Worm (Caenorhabditis elegans) whole organism, L3 larva: ENCODE results near the gene ugt-52.

Experiments
- R02D3.7 ChIP-seq: fragments of 150-350 bp; optimal IDR thresholded peaks from 2 replicates; lab custom pipeline; 2014; ENCODE audit warnings: missing biosample characterization, missing genetic modification characterization
- ZK546.5 ChIP-seq: sonication (generic microtip); optimal IDR thresholded peaks from 2 replicates; lab custom pipeline; 2017; ENCODE audit warnings: missing biosample characterization, missing genetic modification characterization
- aly-2 ChIP-seq: fragments of 150-350 bp; optimal IDR thresholded peaks from 2 replicates; lab custom pipeline; 2014; ENCODE audit warnings: missing biosample characterization, missing genetic modification characterization
- ama-1 ChIP-seq: fragments of 150-350 bp; optimal IDR thresholded peaks from 2 replicates; lab custom pipeline; 2018
- ceh-16 ChIP-seq: sonication (generic microtip); optimal IDR thresholded peaks from 2 replicates; lab custom pipeline; 2017; ENCODE audit warnings: missing biosample characterization, missing genetic modification characterization
- ceh-28 ChIP-seq: fragments of 150-350 bp; optimal IDR thresholded peaks from 2 replicates; lab custom pipeline; 2014; ENCODE audit warnings: missing biosample characterization, missing genetic modification reagents, missing genetic modification characterization
- ceh-82 ChIP-seq: fragments of 150-350 bp; optimal IDR thresholded peaks from 2 replicates; lab custom pipeline; 2014; ENCODE audit warnings: missing biosample characterization, missing genetic modification characterization
- ceh-9 ChIP-seq: sonication (generic microtip); optimal IDR thresholded peaks from 2 replicates; lab custom pipeline; 2018; ENCODE audit warnings: missing biosample characterization, missing genetic modification characterization
- daf-12 ChIP-seq: fragments of 150-350 bp; optimal IDR thresholded peaks from 2 replicates; lab custom pipeline; 2014; ENCODE audit warnings: missing biosample characterization, missing genetic modification reagents, missing genetic modification characterization
- egl-5 ChIP-seq: fragments of 150-350 bp; optimal IDR thresholded peaks from 2 replicates; lab custom pipeline; 2017; ENCODE audit warnings: missing biosample characterization, missing genetic modification reagents, missing genetic modification characterization, inconsistent platforms
- elt-1 ChIP-seq: fragments of 150-350 bp; optimal IDR thresholded peaks from 2 replicates; lab custom pipeline; 2014; ENCODE audit warnings: missing biosample characterization, missing genetic modification characterization
- elt-2 ChIP-seq: sonication (generic microtip); optimal IDR thresholded peaks from 2 replicates; lab custom pipeline; 2016; ENCODE audit warnings: missing genetic modification reagents, mild to moderate bottlenecking, missing genetic modification characterization, missing compliant biosample characterization
- eor-1 ChIP-seq, 2 experiments: fragments of 150-350 bp; optimal IDR thresholded peaks; 2 replicates each; lab custom pipeline; 2014 to 2018; ENCODE audit warnings: missing biosample characterization in 2 of 2, missing genetic modification characterization in 2 of 2
- fkh-10 ChIP-seq: sonication (generic microtip); optimal IDR thresholded peaks from 2 replicates; lab custom pipeline; 2017; ENCODE audit warnings: missing biosample characterization, missing genetic modification reagents, missing genetic modification characterization
- fkh-2 ChIP-seq: fragments of 150-350 bp; optimal IDR thresholded peaks from 2 replicates; lab custom pipeline; 2014; ENCODE audit warnings: missing biosample characterization, missing genetic modification reagents, missing genetic modification characterization
- fos-1 ChIP-seq: fragments of 150-350 bp; optimal IDR thresholded peaks from 2 replicates; lab custom pipeline; 2014; ENCODE audit warnings: missing biosample characterization, missing genetic modification characterization
- hmg-11 ChIP-seq: sonication (generic microtip); optimal IDR thresholded peaks from 2 replicates; lab custom pipeline; 2016; ENCODE audit warnings: missing genetic modification characterization, missing compliant biosample characterization
- jun-1 ChIP-seq: fragments of 150-350 bp; optimal IDR thresholded peaks from 2 replicates; lab custom pipeline; 2014; ENCODE audit warnings: missing biosample characterization, missing genetic modification reagents, missing genetic modification characterization
- lin-39 ChIP-seq: fragments of 150-350 bp; optimal IDR thresholded peaks from 2 replicates; lab custom pipeline; 2018; ENCODE audit warnings: missing biosample characterization, missing genetic modification reagents, missing genetic modification characterization
- lsy-12 ChIP-seq: sonication (generic microtip); optimal IDR thresholded peaks from 2 replicates; lab custom pipeline; 2016; ENCODE audit warnings: mild to moderate bottlenecking, missing genetic modification characterization, missing compliant biosample characterization
- mdl-1 ChIP-seq: fragments of 150-350 bp; optimal IDR thresholded peaks from 2 replicates; lab custom pipeline; 2014; ENCODE audit warnings: missing biosample characterization, missing genetic modification characterization
- mml-1 ChIP-seq: fragments of 150-350 bp; sonication (generic microtip); optimal IDR thresholded peaks from 3 replicates; lab custom pipeline; 2014; ENCODE audit warnings: missing biosample characterization, missing genetic modification characterization
- nfya-1 ChIP-seq: sonication (generic microtip); optimal IDR thresholded peaks from 2 replicates; lab custom pipeline; 2017; ENCODE audit warnings: missing genetic modification characterization, mild to moderate bottlenecking, missing compliant biosample characterization, antibody characterized with exemption, moderate library complexity; ENCODE audit not compliant: insufficient read depth
- nhr-11 ChIP-seq: fragments of 150-350 bp; optimal IDR thresholded peaks from 2 replicates; lab custom pipeline; 2014; ENCODE audit warnings: missing biosample characterization, missing genetic modification characterization
- nhr-12 ChIP-seq: fragments of 150-350 bp; optimal IDR thresholded peaks from 2 replicates; lab custom pipeline; 2014; ENCODE audit warnings: missing biosample characterization, missing genetic modification characterization
- nhr-23 ChIP-seq: fragments of 150-350 bp; optimal IDR thresholded peaks from 2 replicates; lab custom pipeline; 2014; ENCODE audit warnings: missing biosample characterization, missing genetic modification reagents, missing genetic modification characterization
- nhr-237 ChIP-seq: fragments of 150-350 bp; optimal IDR thresholded peaks from 2 replicates; lab custom pipeline; 2014; ENCODE audit warnings: missing biosample characterization, missing genetic modification characterization
- nhr-25 ChIP-seq: sonication (generic microtip); optimal IDR thresholded peaks from 2 replicates; lab custom pipeline; 2017; ENCODE audit warnings: missing biosample characterization, missing genetic modification characterization
- nhr-28 ChIP-seq: fragments of 150-350 bp; optimal IDR thresholded peaks from 2 replicates; lab custom pipeline; 2014; ENCODE audit warnings: missing biosample characterization, missing genetic modification characterization
- nhr-43 ChIP-seq: sonication (generic microtip); optimal IDR thresholded peaks from 2 replicates; lab custom pipeline; 2016; ENCODE audit warnings: mild to moderate bottlenecking, missing genetic modification characterization, missing compliant biosample characterization; ENCODE audit not compliant: poor library complexity, severe bottlenecking
- nhr-67 ChIP-seq: fragments of 150-350 bp; optimal IDR thresholded peaks from 2 replicates; lab custom pipeline; 2014; ENCODE audit warnings: missing biosample characterization, missing genetic modification characterization
- pha-4 ChIP-seq: fragments of 150-350 bp; optimal IDR thresholded peaks from 2 replicates; lab custom pipeline; 2014; ENCODE audit warnings: missing biosample characterization, missing genetic modification reagents, missing genetic modification characterization
- pqm-1 ChIP-seq: fragments of 150-350 bp; optimal IDR thresholded peaks from 2 replicates; lab custom pipeline; 2017; ENCODE audit warnings: missing biosample characterization, missing genetic modification characterization, inconsistent platforms
- skn-1 ChIP-seq: fragments of 150-350 bp; optimal IDR thresholded peaks from 2 replicates; lab custom pipeline; 2014; ENCODE audit warnings: missing biosample characterization, missing genetic modification characterization
- snpc-4 ChIP-seq: fragments of 150-350 bp; optimal IDR thresholded peaks from 2 replicates; lab custom pipeline; 2014; ENCODE audit warnings: missing biosample characterization, missing genetic modification characterization
- unc-39 ChIP-seq: sonication (generic microtip); optimal IDR thresholded peaks from 4 replicates; lab custom pipeline; 2017; ENCODE audit warnings: missing biosample characterization, missing genetic modification characterization
- unc-62 ChIP-seq: fragments of 150-350 bp; sonication (generic microtip); optimal IDR thresholded peaks from 4 replicates; lab custom pipeline; 2014; ENCODE audit warnings: missing biosample characterization, missing genetic modification reagents, missing genetic modification characterization
- zag-1 ChIP-seq: fragments of 150-350 bp; optimal IDR thresholded peaks from 2 replicates; lab custom pipeline; 2014; ENCODE audit warnings: missing biosample characterization, missing genetic modification characterization
- ztf-11 ChIP-seq: fragments of 150-350 bp; optimal IDR thresholded peaks from 2 replicates; lab custom pipeline; 2014; ENCODE audit warnings: missing biosample characterization, missing genetic modification characterization
- ztf-4 ChIP-seq: fragments of 150-350 bp; optimal IDR thresholded peaks from 2 replicates; lab custom pipeline; 2014; ENCODE audit warnings: missing biosample characterization, missing genetic modification characterization

The ugt-52 gene

DNA sequence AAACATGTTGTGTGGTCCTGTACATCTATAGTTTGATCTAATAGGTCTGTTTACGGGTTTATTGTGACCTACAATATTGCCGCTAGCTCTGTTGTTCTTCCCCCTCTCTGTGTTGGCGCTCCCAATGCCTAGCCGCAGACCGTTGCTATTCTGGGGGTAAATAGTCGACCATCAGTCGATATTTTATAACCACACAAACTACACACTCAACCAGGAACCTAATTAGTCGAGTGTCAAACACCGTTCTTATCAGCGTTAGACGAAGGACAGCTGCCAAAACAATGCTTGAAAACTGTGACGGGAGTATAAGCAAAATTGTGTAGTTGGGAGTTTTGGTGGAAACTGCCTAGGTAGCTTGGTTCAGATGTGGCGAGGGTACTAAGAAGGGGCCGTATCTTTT, 3.8 kb downstream of the ugt-52 start:
- TF ChIP-seq unc-39 (tag; lab: Kevin White, UChicago) = no peak
- no peak for TF ChIP-seq mdl-1
- TF ChIP-seq ama-1 = no peak
- TF ChIP-seq pqm-1 (tag; lab: Kevin White, UChicago) = no peak
- TF ChIP-seq nhr-43 (tag; lab: Kevin White, UChicago) = no peak
- no peak for TF ChIP-seq daf-12
- TF ChIP-seq nhr-237 (tag; lab: Kevin White, UChicago) = no peak
- no peak for TF ChIP-seq nfya-1 (tag; lab: Kevin White, UChicago)
- TF ChIP-seq lin-39 (tag; lab: Kevin White, UChicago) = no peak
- TF ChIP-seq ceh-9 (tag; lab: Kevin White, UChicago) = no peak
- TF ChIP-seq hmg-11 (tag; lab: Kevin White, UChicago) = no peak
- TF ChIP-seq nhr-67 (tag; lab: Kevin White, UChicago) = no peak
- TF ChIP-seq mml-1 (tag; lab: Kevin White, UChicago) = no peak
- no peak for TF ChIP-seq nhr-28 (tag; lab: Kevin White, UChicago)
- no peak for TF ChIP-seq nhr-12 (tag; lab: Kevin White, UChicago)
- TF ChIP-seq nhr-11 (tag; lab: Kevin White, UChicago) = no peak
- TF ChIP-seq egl-5 (tag; lab: Kevin White, UChicago) = no peak
- no peak for TF ChIP-seq lsy-12
- no peak for TF ChIP-seq nhr-25 (tag; lab: Kevin White, UChicago)

DNA sequence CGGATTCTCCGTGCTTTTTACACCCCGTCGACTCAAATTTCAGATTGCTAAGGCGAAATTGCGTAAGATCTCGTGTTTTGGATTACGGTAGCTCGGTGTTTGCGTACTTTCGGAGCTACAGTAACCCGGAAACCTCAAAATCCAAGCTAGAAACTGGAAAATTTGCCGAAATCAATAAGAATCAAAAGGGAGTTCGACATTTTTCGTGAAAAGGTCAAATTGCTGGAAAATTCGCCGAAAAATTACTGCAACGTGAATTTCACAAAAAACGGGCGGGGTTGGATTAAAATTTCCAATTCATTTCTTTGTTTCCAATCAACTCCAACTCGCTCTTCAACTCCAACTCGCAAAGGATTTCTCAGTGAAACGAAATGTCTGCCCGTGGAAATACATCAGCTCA, 9.2 kb downstream of the ugt-52 start, which contains the start of gene F56B3.6:
Gene F56B3.6, plus strand, starts transcription at position 301 of the 400 bp plus-strand sequence.
- no peak for TF ChIP-seq nhr-25 (tag; lab: Kevin White, UChicago)
- TF ChIP-seq nhr-23 (tag; lab: Kevin White, UChicago) = no peak
- TF ChIP-seq pqm-1 (tag; lab: Kevin White, UChicago) = no peak
- TF ChIP-seq ama-1 = no peak
- no peak for TF ChIP-seq ztf-11 (tag; lab: Kevin White, UChicago)
- no peak for TF ChIP-seq eor-1 (tag; optimal IDR thresholded peaks at IDR 0.05; lab: Kevin White, UChicago)
- TF ChIP-seq nhr-28 (tag; lab: Kevin White, UChicago) = no peak
- no peak for TF ChIP-seq mml-1 (tag; lab: Kevin White, UChicago)
- no peak for TF ChIP-seq jun-1 (tag; lab: Kevin White, UChicago)
- TF ChIP-seq unc-62 (GFP tag; lab: Kevin White, UChicago) = no peak
- TF ChIP-seq nfya-1 (tag; lab: Kevin White, UChicago) = no peak

DNA sequence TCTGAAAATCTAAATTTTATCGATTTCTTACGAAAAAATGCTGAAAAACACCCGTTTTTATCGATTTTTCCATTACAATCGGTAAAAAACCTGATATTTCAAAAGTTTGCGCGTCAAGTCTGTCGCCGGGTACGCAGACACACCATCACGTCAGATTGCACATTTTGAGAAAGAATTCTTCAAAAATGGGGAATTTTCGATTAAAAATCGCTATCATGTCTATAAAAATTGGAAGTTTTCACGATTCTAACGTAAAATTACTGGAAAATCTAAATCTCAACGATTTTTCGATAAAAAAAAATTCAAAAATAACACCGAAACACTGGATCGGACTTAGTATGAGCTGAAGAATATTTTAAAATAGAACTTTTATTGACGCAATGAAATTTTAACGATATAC, 15.7 kb downstream of the ugt-52 start, which contains the start of gene F56B3.4:
Gene F56B3.4, minus strand, starts transcription at position 1 of the 400 bp plus-strand sequence.
- no peak for TF ChIP-seq nfya-1 (tag; lab: Kevin White, UChicago)
- TF ChIP-seq fos-1 (tag; lab: Kevin White, UChicago) = no peak
- TF ChIP-seq nhr-11 (tag; lab: Kevin White, UChicago) = no peak
- no peak for TF ChIP-seq pha-4 (tag; lab: Kevin White, UChicago)

DNA sequence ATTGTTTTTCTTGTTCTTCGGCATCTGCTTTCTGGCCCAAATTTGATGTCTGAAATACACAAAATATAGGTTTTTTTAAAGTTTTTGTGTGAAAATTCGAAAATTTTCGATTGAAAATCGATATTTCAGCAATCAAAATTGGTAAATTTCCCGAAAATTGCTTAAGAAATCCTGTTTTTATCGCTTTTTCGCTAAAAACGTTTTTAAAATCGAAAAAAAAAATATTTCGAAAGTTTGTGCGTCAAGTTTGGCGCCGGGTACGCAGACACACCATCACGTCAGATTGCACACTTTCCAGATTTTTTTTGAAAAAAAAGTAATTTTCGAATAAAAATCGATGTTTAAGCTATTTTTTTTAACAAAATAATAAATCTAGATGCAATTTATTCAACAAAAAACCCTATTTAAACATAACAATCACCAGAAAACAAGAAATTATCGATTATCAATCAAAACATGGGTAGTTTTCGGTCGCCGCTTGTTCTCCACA, 16.8 kb downstream of the ugt-52 start, which contains the start of gene skr-18:
Gene skr-18, minus strand, starts transcription at position 51 of the 490 bp plus-strand sequence.
- TF ChIP-seq ceh-82 (tag; lab: Kevin White, UChicago) (no peak), unc-62 (GFP tag; lab: Kevin White, UChicago) (no peak)
- TF ChIP-seq, all 47 proteins: peak for 0

DNA sequence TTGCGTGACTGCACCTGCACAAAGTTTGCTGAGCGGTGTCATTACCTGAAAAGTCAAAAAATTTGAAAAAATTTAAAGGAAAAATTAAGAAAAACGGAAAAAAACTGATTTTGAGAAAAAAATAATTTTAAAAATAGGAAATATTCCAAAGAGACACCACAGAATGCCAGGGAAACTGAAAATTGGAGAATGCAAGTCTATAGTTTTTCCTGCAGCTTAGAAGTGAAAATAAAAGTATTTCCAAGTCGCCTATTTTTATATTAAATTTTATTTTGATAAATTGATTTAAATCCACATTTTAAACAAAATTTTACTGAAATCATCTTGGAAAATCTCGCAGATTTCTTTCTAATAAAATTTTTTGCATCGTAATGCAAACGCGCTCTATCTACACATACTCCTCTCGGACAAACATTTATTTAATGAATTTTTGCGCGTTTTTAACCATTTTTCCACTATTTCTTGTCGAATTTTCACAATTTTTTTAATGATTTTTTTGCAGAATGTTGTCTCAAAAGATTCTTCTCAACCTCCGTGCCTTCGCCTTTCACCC, 18.0 kb downstream of the ugt-52 start, which contains the start of the genes F56B3.11 and ech-5:
Gene F56B3.11, minus strand, starts transcription at position 51 of the 553 bp plus-strand sequence.
Gene ech-5, plus strand, starts transcription at position 503 of the 553 bp plus-strand sequence.
- TF ChIP-seq unc-39 (tag; lab: Kevin White, UChicago) = no peak
- no peak for TF ChIP-seq R02D3.7 (tag; lab: Kevin White, UChicago)
- TF ChIP-seq ztf-11 (tag; lab: Kevin White, UChicago) = no peak
- no peak for TF ChIP-seq ceh-28 (tag; lab: Kevin White, UChicago)
- TF ChIP-seq ztf-4 (tag; lab: Kevin White, UChicago) = no peak
- no peak for TF ChIP-seq jun-1 (tag; lab: Kevin White, UChicago)
- TF ChIP-seq zag-1 (tag; lab: Kevin White, UChicago) = no peak
- peak; percentile 2 for TF ChIP-seq snpc-4
- TF ChIP-seq mdl-1 = no peak
- TF ChIP-seq ceh-9 (tag; lab: Kevin White, UChicago) = no peak
- no peak for TF ChIP-seq nhr-28 (tag; lab: Kevin White, UChicago)
- peak; percentile 75 for TF ChIP-seq lsy-12
- TF ChIP-seq elt-2 = peak; percentile 41
- no peak for TF ChIP-seq nhr-43 (tag; lab: Kevin White, UChicago)
- peak; percentile 75 for TF ChIP-seq hmg-11 (tag; lab: Kevin White, UChicago)
- no peak for TF ChIP-seq unc-62 (GFP tag; lab: Kevin White, UChicago)
- TF ChIP-seq pqm-1 (tag; lab: Kevin White, UChicago) = peak; percentile 20
- no peak for TF ChIP-seq ZK546.5
- TF ChIP-seq elt-1 (tag; lab: Kevin White, UChicago) = peak; percentile 81
- TF ChIP-seq eor-1 (tag; optimal IDR thresholded peaks at IDR 0.05; lab: Kevin White, UChicago) = peak in 1 of 2 experiments; percentile 10
- no peak for TF ChIP-seq fkh-10
- TF ChIP-seq skn-1 (tag; lab: Kevin White, UChicago) = peak; percentile 61
- TF ChIP-seq nhr-12 (tag; lab: Kevin White, UChicago) = no peak
- TF ChIP-seq ceh-16 (tag; lab: Kevin White, UChicago) = no peak
- no peak for TF ChIP-seq egl-5 (tag; lab: Kevin White, UChicago)
- peak; percentile 74 for TF ChIP-seq pha-4 (tag; lab: Kevin White, UChicago)
- TF ChIP-seq nhr-23 (tag; lab: Kevin White, UChicago) = peak; percentile 73
- no peak for TF ChIP-seq fkh-2
- TF ChIP-seq ceh-82 (tag; lab: Kevin White, UChicago) = no peak
- no peak for TF ChIP-seq aly-2
